Worm (Caenorhabditis elegans) whole organism, L2 larva: ENCODE results near the gene idpp-5.

Source experiments
- F13H6.1 ChIP-seq: sonication (generic microtip); optimal IDR thresholded peaks from 2 replicates; lab custom pipeline; 2016; ENCODE audit warnings: missing genetic modification characterization, missing compliant biosample characterization
- R02D3.7 ChIP-seq: fragments of 150-350 bp; optimal IDR thresholded peaks from 2 replicates; lab custom pipeline; 2014; ENCODE audit warnings: missing biosample characterization, missing genetic modification characterization
- Y55F3AM.14 ChIP-seq: fragments of 200-800 bp; sonication (Bioruptor generic); optimal IDR thresholded peaks from 2 replicates; lab custom pipeline; 2018; ENCODE audit warnings: mild to moderate bottlenecking, missing genetic modification characterization, missing compliant biosample characterization
- ZK546.5 ChIP-seq: sonication (generic microtip); optimal IDR thresholded peaks from 2 replicates; lab custom pipeline; 2017; ENCODE audit warnings: missing biosample characterization, missing genetic modification characterization
- alr-1 ChIP-seq: fragments of 150-350 bp; optimal IDR thresholded peaks from 2 replicates; lab custom pipeline; 2014; ENCODE audit warnings: missing biosample characterization, missing genetic modification characterization
- aly-2 ChIP-seq: fragments of 150-350 bp; optimal IDR thresholded peaks from 2 replicates; lab custom pipeline; 2014; ENCODE audit warnings: missing biosample characterization, missing genetic modification characterization
- blmp-1 ChIP-seq: sonication (generic microtip); optimal IDR thresholded peaks from 2 replicates; lab custom pipeline; 2017; ENCODE audit warnings: missing genetic modification characterization, mild to moderate bottlenecking, missing compliant biosample characterization, antibody characterized with exemption, moderate library complexity; ENCODE audit not compliant: insufficient read depth
- ceh-16 ChIP-seq: fragments of 150-350 bp; optimal IDR thresholded peaks from 2 replicates; lab custom pipeline; 2014; ENCODE audit warnings: missing biosample characterization, missing genetic modification characterization
- ceh-82 ChIP-seq: fragments of 150-350 bp; optimal IDR thresholded peaks from 2 replicates; lab custom pipeline; 2014; ENCODE audit warnings: missing biosample characterization, missing genetic modification characterization
- crh-2 ChIP-seq: sonication (generic microtip); optimal IDR thresholded peaks from 2 replicates; lab custom pipeline; 2017; ENCODE audit warnings: missing biosample characterization, missing genetic modification characterization
- egl-27 ChIP-seq: sonication (generic microtip); optimal IDR thresholded peaks from 3 replicates; lab custom pipeline; 2017; ENCODE audit warnings: missing biosample characterization, missing genetic modification reagents, missing genetic modification characterization
- elt-1 ChIP-seq: fragments of 150-350 bp; optimal IDR thresholded peaks from 2 replicates; lab custom pipeline; 2014; ENCODE audit warnings: missing biosample characterization, missing genetic modification characterization
- elt-3 ChIP-seq: sonication (generic microtip); optimal IDR thresholded peaks from 2 replicates; lab custom pipeline; 2017; ENCODE audit warnings: missing biosample characterization, missing genetic modification characterization
- fos-1 ChIP-seq: fragments of 150-350 bp; optimal IDR thresholded peaks from 2 replicates; lab custom pipeline; 2014; ENCODE audit warnings: missing biosample characterization, missing genetic modification characterization
- gmeb-1 ChIP-seq: fragments of 150-350 bp; optimal IDR thresholded peaks from 2 replicates; lab custom pipeline; 2014; ENCODE audit warnings: missing biosample characterization, missing genetic modification characterization
- lin-13 ChIP-seq: fragments of 150-350 bp; optimal IDR thresholded peaks from 2 replicates; lab custom pipeline; 2014; ENCODE audit warnings: missing biosample characterization, missing genetic modification reagents, missing genetic modification characterization
- lin-39 ChIP-seq: fragments of 150-350 bp; optimal IDR thresholded peaks from 2 replicates; lab custom pipeline; 2014; ENCODE audit warnings: missing biosample characterization, missing genetic modification reagents, missing genetic modification characterization
- lsy-2 ChIP-seq, 2 experiments: fragments of 150-350 bp in 1 of 2; sonication (generic microtip) in 1 of 2; optimal IDR thresholded peaks; 2 replicates each; lab custom pipeline; 2014 to 2017; ENCODE audit warnings: missing biosample characterization in 2 of 2, missing genetic modification characterization in 2 of 2
- mab-5 ChIP-seq: fragments of 150-350 bp; optimal IDR thresholded peaks from 2 replicates; lab custom pipeline; 2014; ENCODE audit warnings: missing biosample characterization, missing genetic modification characterization
- mbf-1 ChIP-seq: sonication (generic microtip); optimal IDR thresholded peaks from 2 replicates; lab custom pipeline; 2017; ENCODE audit warnings: missing biosample characterization, missing genetic modification characterization
- mdl-1 ChIP-seq, 2 experiments: fragments of 150-350 bp in 1 of 2; sonication (generic microtip) in 1 of 2; optimal IDR thresholded peaks; 2 replicates each; lab custom pipeline; 2017; ENCODE audit warnings: missing biosample characterization in 2 of 2, missing genetic modification characterization in 2 of 2
- nhr-10 ChIP-seq: sonication (generic microtip); optimal IDR thresholded peaks from 2 replicates; lab custom pipeline; 2017; ENCODE audit warnings: missing biosample characterization, missing genetic modification characterization
- nhr-11 ChIP-seq: fragments of 150-350 bp; optimal IDR thresholded peaks from 2 replicates; lab custom pipeline; 2014; ENCODE audit warnings: missing biosample characterization, missing genetic modification characterization
- nhr-12 ChIP-seq: fragments of 150-350 bp; optimal IDR thresholded peaks from 2 replicates; lab custom pipeline; 2014; ENCODE audit warnings: missing biosample characterization, missing genetic modification characterization
- nhr-129 ChIP-seq: fragments of 150-350 bp; optimal IDR thresholded peaks from 2 replicates; lab custom pipeline; 2014; ENCODE audit warnings: missing biosample characterization, missing genetic modification characterization
- nhr-21 ChIP-seq: fragments of 150-350 bp; optimal IDR thresholded peaks from 2 replicates; lab custom pipeline; 2014; ENCODE audit warnings: missing biosample characterization, missing genetic modification characterization
- nhr-23 ChIP-seq: fragments of 150-350 bp; optimal IDR thresholded peaks from 2 replicates; lab custom pipeline; 2014; ENCODE audit warnings: missing biosample characterization, missing genetic modification reagents, missing genetic modification characterization
- nhr-237 ChIP-seq: fragments of 150-350 bp; optimal IDR thresholded peaks from 2 replicates; lab custom pipeline; 2014; ENCODE audit warnings: missing biosample characterization, missing genetic modification characterization
- nhr-6 ChIP-seq: fragments of 150-350 bp; optimal IDR thresholded peaks from 2 replicates; lab custom pipeline; 2014; ENCODE audit warnings: missing biosample characterization, missing genetic modification characterization
- peb-1 ChIP-seq: fragments of 150-350 bp; optimal IDR thresholded peaks from 2 replicates; lab custom pipeline; 2014; ENCODE audit warnings: missing biosample characterization, missing genetic modification characterization
- sem-4 ChIP-seq: fragments of 150-350 bp; optimal IDR thresholded peaks from 2 replicates; lab custom pipeline; 2014; ENCODE audit warnings: missing biosample characterization, missing genetic modification reagents, missing genetic modification characterization
- skn-1 ChIP-seq: sonication (generic microtip); optimal IDR thresholded peaks from 2 replicates; lab custom pipeline; 2017; ENCODE audit warnings: missing biosample characterization, missing genetic modification characterization
- sma-9 ChIP-seq, 2 experiments: fragments of 150-350 bp in 1 of 2; sonication (generic microtip) in 1 of 2; optimal IDR thresholded peaks; 2 replicates each; lab custom pipeline; 2014 to 2016; ENCODE audit warnings: missing genetic modification characterization in 2 of 2, mild to moderate bottlenecking in 1 of 2, missing biosample characterization in 1 of 2, missing compliant biosample characterization in 1 of 2, missing genetic modification reagents in 1 of 2, moderate library complexity in 1 of 2
- snpc-4 ChIP-seq: fragments of 150-350 bp; optimal IDR thresholded peaks from 2 replicates; lab custom pipeline; 2014; ENCODE audit warnings: missing biosample characterization, missing genetic modification characterization
- unc-39 ChIP-seq: fragments of 150-350 bp; optimal IDR thresholded peaks from 2 replicates; lab custom pipeline; 2014; ENCODE audit warnings: missing biosample characterization, missing genetic modification characterization
- unc-55 ChIP-seq: fragments of 150-350 bp; sonication (generic microtip); optimal IDR thresholded peaks from 3 replicates; lab custom pipeline; 2014; ENCODE audit warnings: missing biosample characterization, missing genetic modification reagents, missing genetic modification characterization
- unc-62 ChIP-seq: fragments of 150-350 bp; optimal IDR thresholded peaks from 2 replicates; lab custom pipeline; 2014; ENCODE audit warnings: missing biosample characterization, missing genetic modification reagents, missing genetic modification characterization
- ztf-11 ChIP-seq: sonication (generic microtip); optimal IDR thresholded peaks from 2 replicates; lab custom pipeline; 2017; ENCODE audit warnings: missing biosample characterization, missing genetic modification characterization
- ztf-4 ChIP-seq: fragments of 150-350 bp; optimal IDR thresholded peaks from 2 replicates; lab custom pipeline; 2014; ENCODE audit warnings: missing biosample characterization, missing genetic modification characterization

idpp-5 gene

DNA sequence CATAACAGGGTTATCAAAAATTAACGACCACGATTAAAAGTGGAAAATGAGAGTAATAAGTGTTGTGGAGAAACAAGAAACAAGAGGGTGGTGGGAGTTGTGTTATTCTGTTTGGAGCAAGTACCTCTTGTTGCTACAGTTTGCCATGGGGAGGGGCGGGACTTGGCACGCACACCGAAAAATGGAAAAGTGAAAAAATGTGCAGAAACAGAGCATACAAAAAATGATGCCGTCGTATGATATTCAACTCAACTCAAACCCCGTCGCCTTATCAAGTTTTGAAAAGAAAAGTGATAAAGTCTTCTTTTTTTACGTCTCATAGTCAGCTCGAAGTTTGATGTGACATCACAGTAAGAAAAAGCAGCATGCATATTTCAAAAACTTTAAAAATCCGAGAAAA is 28.1 kb upstream of the idpp-5 start:
- TF ChIP-seq egl-27 (tag; lab: Kevin White, UChicago) (no peak), aly-2 (tag; lab: Kevin White, UChicago) (no peak), gmeb-1 (tag; lab: Kevin White, UChicago) (peak; percentile 25), F13H6.1 (peak; percentile 6), crh-2 (tag; lab: Kevin White, UChicago) (peak; percentile 48), fos-1 (tag; lab: Kevin White, UChicago) (peak; percentile 71)

DNA sequence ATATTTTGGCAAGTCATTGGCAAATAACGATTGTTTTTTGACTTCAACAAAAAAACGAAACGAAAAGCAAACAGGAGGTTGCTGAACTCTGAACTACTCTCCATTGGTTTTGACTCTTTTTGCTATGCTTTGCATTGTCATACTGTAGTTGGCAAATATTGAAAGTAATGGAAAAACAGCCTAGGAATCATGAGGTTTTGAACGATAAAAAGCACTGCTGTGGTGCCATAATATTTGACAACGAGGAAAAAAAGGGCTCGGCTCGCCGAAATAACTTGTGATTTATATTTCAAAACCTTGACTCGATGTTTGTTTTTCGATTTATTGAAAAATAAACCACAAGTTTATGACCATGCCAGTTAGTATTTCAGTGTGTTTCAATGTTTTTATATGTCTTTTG is 27.1 kb upstream of the idpp-5 start:
- TF ChIP-seq Y55F3AM.14: no peak
- no peak for TF ChIP-seq nhr-6 (tag; lab: Kevin White, UChicago)
- TF ChIP-seq nhr-129: peak; percentile 27
- TF ChIP-seq skn-1 (tag; lab: Kevin White, UChicago): no peak
- no peak for TF ChIP-seq peb-1 (tag; lab: Kevin White, UChicago)
- TF ChIP-seq ceh-82 (tag; lab: Kevin White, UChicago): no peak
- no peak for TF ChIP-seq nhr-23
- peak; percentile 48 for TF ChIP-seq F13H6.1
- TF ChIP-seq elt-1: no peak
- TF ChIP-seq ceh-16 (tag; lab: Kevin White, UChicago): no peak
- no peak for TF ChIP-seq mbf-1
- TF ChIP-seq gmeb-1 (tag; lab: Kevin White, UChicago): no peak
- TF ChIP-seq nhr-11: no peak
- no peak for TF ChIP-seq ZK546.5
- TF ChIP-seq, all 48 proteins: peak for 2

DNA sequence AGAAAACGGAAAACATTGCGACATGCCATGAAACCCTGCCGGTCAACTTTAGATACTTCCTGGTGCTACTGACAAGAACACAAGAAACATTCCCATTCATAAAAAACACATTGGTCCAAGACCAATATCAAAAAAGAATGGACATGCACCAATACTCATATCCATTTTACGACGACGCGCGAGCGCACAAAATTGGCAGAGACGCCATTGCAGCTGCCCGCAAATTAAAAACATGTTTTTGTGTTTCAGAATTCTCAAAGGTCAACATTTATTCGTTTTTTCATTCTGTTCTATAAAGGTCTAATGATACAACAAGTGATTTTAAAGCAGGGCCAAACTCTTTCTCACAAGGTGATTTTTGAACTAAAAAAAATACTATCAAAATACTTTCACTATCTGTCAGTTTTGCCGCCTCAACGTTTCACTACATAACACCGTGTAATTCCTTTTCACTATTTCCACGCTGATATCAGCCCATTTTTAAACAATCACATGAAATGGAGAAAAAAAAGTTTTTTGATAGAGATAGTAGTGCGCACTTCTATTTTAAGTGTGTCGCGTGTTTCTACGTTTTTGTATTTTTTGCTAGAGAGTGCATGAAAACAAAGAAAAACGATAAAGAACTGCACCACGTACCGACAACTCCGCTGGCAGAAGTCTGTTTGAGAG is 26.4 kb upstream of the idpp-5 start:
- TF ChIP-seq nhr-10 (no peak), ZK546.5 (no peak), F13H6.1 (no peak), snpc-4 (tag; lab: Kevin White, UChicago) (no peak), fos-1 (tag; lab: Kevin White, UChicago) (peak; percentile 61), sma-9 (GFP tag; optimal IDR thresholded peaks at IDR 0.05; lab: Kevin White, UChicago) (peak; percentile 81), sma-9 (tag; optimal IDR thresholded peaks at IDR 0.05; lab: Kevin White, UChicago) (no peak), gmeb-1 (tag; lab: Kevin White, UChicago) (peak; percentile 34), blmp-1 (tag; lab: Kevin White, UChicago) (peak; percentile 91), crh-2 (tag; lab: Kevin White, UChicago) (peak; percentile 53)

ce11 chrX:3814827-3815226 is 22.2 kb upstream of the idpp-5 start:
- TF ChIP-seq fos-1 (tag; lab: Kevin White, UChicago) (peak; percentile 13), nhr-237 (no peak)
- TF ChIP-seq, all 48 proteins: peak for 1

ce11 chrX:3807166-3807565 is 14.6 kb upstream of the idpp-5 start, which contains the start of gene F35A5.1:
Gene F35A5.1, plus strand, starts transcription at chrX:3807466.
- TF ChIP-seq R02D3.7 (tag; lab: Kevin White, UChicago): no peak
- TF ChIP-seq ZK546.5: no peak
- TF ChIP-seq egl-27 (tag; lab: Kevin White, UChicago): no peak
- TF ChIP-seq gmeb-1 (tag; lab: Kevin White, UChicago): no peak
- TF ChIP-seq mab-5 (tag; lab: Kevin White, UChicago): no peak
- TF ChIP-seq unc-62: no peak

- TF ChIP-seq sma-9 (GFP tag; optimal IDR thresholded peaks at IDR 0.05; lab: Kevin White, UChicago) (no peak), sma-9 (tag; optimal IDR thresholded peaks at IDR 0.05; lab: Kevin White, UChicago) (no peak), blmp-1 (tag; lab: Kevin White, UChicago) (no peak), F13H6.1 (no peak), alr-1 (tag; lab: Kevin White, UChicago) (no peak), R02D3.7 (tag; lab: Kevin White, UChicago) (no peak)
Measured at ce11 chrX:3804837-3805236, 12.2 kb upstream of the idpp-5 start, which contains the start of gene F35A5.2. Gene F35A5.2, plus strand, starts transcription at chrX:3805137.

DNA sequence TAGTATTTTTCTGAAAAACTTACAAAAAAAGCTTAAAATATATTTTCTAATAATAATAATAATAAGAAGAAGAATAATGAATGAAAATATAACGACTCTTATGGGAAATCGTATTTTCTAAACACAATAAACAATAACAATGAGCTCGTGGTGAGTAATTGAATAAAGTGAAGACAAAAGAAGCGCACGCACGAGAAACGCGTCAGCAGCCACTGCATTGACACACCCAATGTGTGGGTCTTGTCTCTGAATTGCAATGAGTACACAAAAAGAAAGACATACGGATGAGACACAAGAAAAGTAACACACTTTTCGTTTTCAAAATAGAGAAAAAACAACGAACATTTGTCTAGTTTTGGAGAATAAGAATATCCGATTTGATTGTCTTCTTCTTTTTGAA is 10.7 kb upstream of the idpp-5 start, which contains the start of gene F35A5.8:
Gene F35A5.8 (minus strand): TSS at position 151 of the 400 bp plus-strand sequence.
- TF ChIP-seq ceh-16 (tag; lab: Kevin White, UChicago) (peak; percentile 41), lsy-2 (tag; optimal IDR thresholded peaks at IDR 0.05; lab: Kevin White, UChicago) (peak; percentile 74 to 86), lin-39 (tag; lab: Kevin White, UChicago) (no peak), lin-13 (peak; percentile 77), skn-1 (tag; lab: Kevin White, UChicago) (no peak), ztf-4 (peak; percentile 9), elt-3 (tag; lab: Kevin White, UChicago) (no peak), unc-39 (tag; lab: Kevin White, UChicago) (no peak), mdl-1 (tag; optimal IDR thresholded peaks at IDR 0.05; lab: Kevin White, UChicago) (no peak), nhr-10 (no peak), ZK546.5 (no peak), nhr-12 (tag; lab: Kevin White, UChicago) (no peak), ztf-11 (no peak), nhr-11 (no peak), sem-4 (tag; lab: Kevin White, UChicago) (peak; percentile 88), fos-1 (tag; lab: Kevin White, UChicago) (peak; percentile 79), unc-55 (GFP tag; lab: Kevin White, UChicago) (peak; percentile 75), unc-62 (no peak), F13H6.1 (peak; percentile 78), nhr-21 (tag; lab: Kevin White, UChicago) (no peak)
